Worm (Caenorhabditis elegans) whole organism, L2 larva: Measurements from ENCODE around the gene col-152.

Source experiments
- Y55F3AM.14 ChIP-seq: fragments of 200-800 bp; sonication (Bioruptor generic); optimal IDR thresholded peaks from 2 replicates; lab custom pipeline; 2018; ENCODE audit warnings: mild to moderate bottlenecking, missing genetic modification characterization, missing compliant biosample characterization
- ZK546.5 ChIP-seq: sonication (generic microtip); optimal IDR thresholded peaks from 2 replicates; lab custom pipeline; 2017; ENCODE audit warnings: missing biosample characterization, missing genetic modification characterization
- alr-1 ChIP-seq: fragments of 150-350 bp; optimal IDR thresholded peaks from 2 replicates; lab custom pipeline; 2014; ENCODE audit warnings: missing biosample characterization, missing genetic modification characterization
- aly-2 ChIP-seq: fragments of 150-350 bp; optimal IDR thresholded peaks from 2 replicates; lab custom pipeline; 2014; ENCODE audit warnings: missing biosample characterization, missing genetic modification characterization
- ama-1 ChIP-seq: fragments of 150-350 bp; optimal IDR thresholded peaks from 2 replicates; lab custom pipeline; 2018; ENCODE audit warnings: inconsistent platforms
- blmp-1 ChIP-seq: sonication (generic microtip); optimal IDR thresholded peaks from 2 replicates; lab custom pipeline; 2017; ENCODE audit warnings: missing genetic modification characterization, mild to moderate bottlenecking, missing compliant biosample characterization, antibody characterized with exemption, moderate library complexity; ENCODE audit not compliant: insufficient read depth
- ceh-82 ChIP-seq: fragments of 150-350 bp; optimal IDR thresholded peaks from 2 replicates; lab custom pipeline; 2014; ENCODE audit warnings: missing biosample characterization, missing genetic modification characterization
- elt-1 ChIP-seq: fragments of 150-350 bp; optimal IDR thresholded peaks from 2 replicates; lab custom pipeline; 2014; ENCODE audit warnings: missing biosample characterization, missing genetic modification characterization
- elt-3 ChIP-seq: sonication (generic microtip); optimal IDR thresholded peaks from 2 replicates; lab custom pipeline; 2017; ENCODE audit warnings: missing biosample characterization, missing genetic modification characterization
- fos-1 ChIP-seq: fragments of 150-350 bp; optimal IDR thresholded peaks from 2 replicates; lab custom pipeline; 2014; ENCODE audit warnings: missing biosample characterization, missing genetic modification characterization
- gmeb-1 ChIP-seq: fragments of 150-350 bp; optimal IDR thresholded peaks from 2 replicates; lab custom pipeline; 2014; ENCODE audit warnings: missing biosample characterization, missing genetic modification characterization
- lin-11 ChIP-seq: fragments of 150-350 bp; sonication (generic microtip); optimal IDR thresholded peaks from 2 replicates; lab custom pipeline; 2014; ENCODE audit warnings: missing biosample characterization, missing genetic modification characterization, inconsistent platforms, mixed read lengths
- lin-13 ChIP-seq: fragments of 150-350 bp; optimal IDR thresholded peaks from 2 replicates; lab custom pipeline; 2014; ENCODE audit warnings: missing biosample characterization, missing genetic modification reagents, missing genetic modification characterization
- lin-39 ChIP-seq: fragments of 150-350 bp; optimal IDR thresholded peaks from 2 replicates; lab custom pipeline; 2014; ENCODE audit warnings: missing biosample characterization, missing genetic modification reagents, missing genetic modification characterization
- lsy-2 ChIP-seq, 2 experiments: fragments of 150-350 bp in 1 of 2; sonication (generic microtip) in 1 of 2; optimal IDR thresholded peaks; 2 replicates each; lab custom pipeline; 2014 to 2017; ENCODE audit warnings: missing biosample characterization in 2 of 2, missing genetic modification characterization in 2 of 2
- mbf-1 ChIP-seq: sonication (generic microtip); optimal IDR thresholded peaks from 2 replicates; lab custom pipeline; 2017; ENCODE audit warnings: missing biosample characterization, missing genetic modification characterization
- nhr-11 ChIP-seq: fragments of 150-350 bp; optimal IDR thresholded peaks from 2 replicates; lab custom pipeline; 2014; ENCODE audit warnings: missing biosample characterization, missing genetic modification characterization
- nhr-129 ChIP-seq: fragments of 150-350 bp; optimal IDR thresholded peaks from 2 replicates; lab custom pipeline; 2014; ENCODE audit warnings: missing biosample characterization, missing genetic modification characterization
- nhr-21 ChIP-seq: fragments of 150-350 bp; optimal IDR thresholded peaks from 2 replicates; lab custom pipeline; 2014; ENCODE audit warnings: missing biosample characterization, missing genetic modification characterization
- nhr-237 ChIP-seq: fragments of 150-350 bp; optimal IDR thresholded peaks from 2 replicates; lab custom pipeline; 2014; ENCODE audit warnings: missing biosample characterization, missing genetic modification characterization
- nhr-25 ChIP-seq: fragments of 150-350 bp; sonication (generic microtip); optimal IDR thresholded peaks from 3 replicates; lab custom pipeline; 2014; ENCODE audit warnings: missing biosample characterization, missing genetic modification characterization
- peb-1 ChIP-seq: fragments of 150-350 bp; optimal IDR thresholded peaks from 2 replicates; lab custom pipeline; 2014; ENCODE audit warnings: missing biosample characterization, missing genetic modification characterization
- sem-4 ChIP-seq: fragments of 150-350 bp; optimal IDR thresholded peaks from 2 replicates; lab custom pipeline; 2014; ENCODE audit warnings: missing biosample characterization, missing genetic modification reagents, missing genetic modification characterization
- skn-1 ChIP-seq: sonication (generic microtip); optimal IDR thresholded peaks from 2 replicates; lab custom pipeline; 2017; ENCODE audit warnings: missing biosample characterization, missing genetic modification characterization
- sma-3 ChIP-seq: sonication (generic microtip); optimal IDR thresholded peaks from 2 replicates; lab custom pipeline; 2016; ENCODE audit warnings: missing genetic modification reagents, missing genetic modification characterization, missing compliant biosample characterization
- sma-9 ChIP-seq, 2 experiments: fragments of 150-350 bp in 1 of 2; sonication (generic microtip) in 1 of 2; optimal IDR thresholded peaks; 2 replicates each; lab custom pipeline; 2014 to 2016; ENCODE audit warnings: missing genetic modification characterization in 2 of 2, mild to moderate bottlenecking in 1 of 2, missing biosample characterization in 1 of 2, missing compliant biosample characterization in 1 of 2, missing genetic modification reagents in 1 of 2, moderate library complexity in 1 of 2
- unc-55 ChIP-seq: fragments of 150-350 bp; sonication (generic microtip); optimal IDR thresholded peaks from 3 replicates; lab custom pipeline; 2014; ENCODE audit warnings: missing biosample characterization, missing genetic modification reagents, missing genetic modification characterization
- unc-62 ChIP-seq: fragments of 150-350 bp; optimal IDR thresholded peaks from 2 replicates; lab custom pipeline; 2014; ENCODE audit warnings: missing biosample characterization, missing genetic modification reagents, missing genetic modification characterization
- zag-1 ChIP-seq: fragments of 150-350 bp; optimal IDR thresholded peaks from 2 replicates; lab custom pipeline; 2014; ENCODE audit warnings: missing biosample characterization, missing genetic modification characterization
- ztf-11 ChIP-seq: sonication (generic microtip); optimal IDR thresholded peaks from 2 replicates; lab custom pipeline; 2017; ENCODE audit warnings: missing biosample characterization, missing genetic modification characterization
- ztf-4 ChIP-seq: fragments of 150-350 bp; optimal IDR thresholded peaks from 2 replicates; lab custom pipeline; 2014; ENCODE audit warnings: missing biosample characterization, missing genetic modification characterization

Gene col-152

DNA sequence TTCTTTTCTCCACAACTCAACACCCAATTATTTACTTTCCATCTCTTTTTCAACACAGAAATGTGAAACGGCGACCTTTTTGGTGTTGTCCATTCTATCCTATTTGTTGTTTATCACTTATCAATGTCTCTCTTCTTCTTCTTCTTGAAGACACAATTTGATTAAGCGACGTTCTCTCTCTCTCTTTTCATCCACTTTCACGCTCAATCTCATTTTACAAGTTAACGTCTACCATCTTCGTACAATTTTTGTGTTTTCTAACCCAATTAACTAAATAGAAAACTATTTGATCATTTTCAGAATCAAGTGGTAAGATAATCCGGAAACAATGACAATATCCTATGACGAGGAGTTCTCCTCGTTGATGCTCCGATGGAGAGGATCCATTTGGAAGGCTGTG lies 3.0 kb upstream of the col-152 start, which contains the start of gene best-14:
Gene best-14, plus strand, starts transcription at position 301 of the 400 bp plus-strand sequence.
- TF ChIP-seq elt-1 (tag; lab: Kevin White, UChicago) (no peak), lin-39 (tag; lab: Kevin White, UChicago) (no peak), ama-1 (lab: Kevin White, UChicago) (no peak), nhr-11 (no peak), nhr-129 (tag; lab: Kevin White, UChicago) (no peak), nhr-21 (no peak), mbf-1 (no peak), sem-4 (tag; lab: Kevin White, UChicago) (no peak), nhr-237 (no peak), lin-11 (tag; lab: Kevin White, UChicago) (no peak), gmeb-1 (no peak)

DNA sequence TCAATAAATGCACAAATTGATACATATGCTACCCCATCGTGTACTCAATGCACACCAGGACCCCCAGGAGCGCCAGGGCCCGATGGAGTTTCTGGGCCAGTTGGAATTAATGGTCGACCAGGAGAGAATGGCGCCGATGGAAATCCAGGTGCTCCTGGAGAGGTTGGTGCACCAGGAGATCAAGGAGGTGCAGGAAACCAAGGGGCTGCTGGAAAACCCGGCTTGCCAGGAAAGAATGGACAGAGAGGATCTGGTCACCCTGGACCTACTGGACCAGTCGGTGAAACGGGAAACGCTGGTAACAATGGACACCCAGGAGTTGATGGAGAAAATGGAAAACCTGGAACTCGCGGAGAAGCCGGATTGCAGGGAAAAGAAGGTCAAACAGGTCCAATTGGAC lies 911 bp downstream of the col-152 start:
- TF ChIP-seq peb-1 (tag; lab: Kevin White, UChicago) (no peak), fos-1 (tag; lab: Kevin White, UChicago) (no peak), ceh-82 (no peak), unc-55 (GFP tag; lab: Kevin White, UChicago) (no peak)

DNA sequence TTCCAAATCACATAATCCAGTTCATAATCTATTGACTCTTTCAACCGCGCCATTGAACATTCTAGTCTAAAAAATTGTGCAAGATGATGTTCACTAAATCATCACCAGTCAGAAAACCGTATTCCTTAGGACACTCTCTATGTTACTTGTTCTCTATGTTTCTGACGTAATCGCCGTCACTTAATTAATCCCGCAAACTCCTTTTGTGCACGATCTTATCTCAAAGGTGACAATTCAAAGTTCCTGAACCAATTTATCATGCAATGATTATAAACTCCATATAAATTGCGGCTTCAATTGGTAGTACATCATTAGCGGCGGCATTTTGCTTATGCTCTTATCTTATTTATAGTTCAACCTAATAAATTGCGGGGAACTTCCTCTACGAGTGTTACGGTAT lies 2.1 kb downstream of the col-152 start:
- TF ChIP-seq alr-1 (tag; lab: Kevin White, UChicago) (no peak), nhr-129 (tag; lab: Kevin White, UChicago) (no peak), lsy-2 (tag; optimal IDR thresholded peaks at IDR 0.05; lab: Kevin White, UChicago) (no peak), unc-62 (GFP tag; lab: Kevin White, UChicago) (no peak), mbf-1 (no peak), Y55F3AM.14 (GFP tag; lab: Kevin White, UChicago) (no peak), skn-1 (tag; lab: Kevin White, UChicago) (no peak), ztf-11 (no peak), unc-55 (GFP tag; lab: Kevin White, UChicago) (no peak), lin-39 (tag; lab: Kevin White, UChicago) (no peak)

DNA sequence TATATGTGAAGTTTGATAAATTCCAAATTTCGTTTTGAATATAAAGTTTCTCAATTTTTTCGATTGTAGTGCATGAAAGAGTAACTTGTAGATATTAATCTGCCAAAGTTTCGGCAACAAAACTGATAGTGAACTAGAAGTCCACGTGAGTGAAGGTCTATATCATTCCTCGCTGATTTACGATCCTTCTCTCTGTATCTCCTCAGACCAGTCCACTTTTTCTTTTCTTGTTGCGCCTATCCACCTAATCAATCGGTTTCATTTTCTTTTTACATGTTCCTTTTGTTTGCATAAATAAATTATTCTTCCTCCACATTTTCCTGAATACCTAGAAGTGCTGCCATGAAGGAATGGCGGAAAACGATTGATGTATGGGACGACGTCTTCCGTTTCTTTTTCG lies 3.4 kb downstream of the col-152 start:
- no peak for TF ChIP-seq lin-11 (tag; lab: Kevin White, UChicago)
- peak; percentile 17 for TF ChIP-seq blmp-1
- no peak for TF ChIP-seq unc-55 (GFP tag; lab: Kevin White, UChicago)
- no peak for TF ChIP-seq peb-1 (tag; lab: Kevin White, UChicago)
- no peak for TF ChIP-seq aly-2
- TF ChIP-seq nhr-237: no peak
- TF ChIP-seq ama-1 (lab: Kevin White, UChicago): no peak

DNA sequence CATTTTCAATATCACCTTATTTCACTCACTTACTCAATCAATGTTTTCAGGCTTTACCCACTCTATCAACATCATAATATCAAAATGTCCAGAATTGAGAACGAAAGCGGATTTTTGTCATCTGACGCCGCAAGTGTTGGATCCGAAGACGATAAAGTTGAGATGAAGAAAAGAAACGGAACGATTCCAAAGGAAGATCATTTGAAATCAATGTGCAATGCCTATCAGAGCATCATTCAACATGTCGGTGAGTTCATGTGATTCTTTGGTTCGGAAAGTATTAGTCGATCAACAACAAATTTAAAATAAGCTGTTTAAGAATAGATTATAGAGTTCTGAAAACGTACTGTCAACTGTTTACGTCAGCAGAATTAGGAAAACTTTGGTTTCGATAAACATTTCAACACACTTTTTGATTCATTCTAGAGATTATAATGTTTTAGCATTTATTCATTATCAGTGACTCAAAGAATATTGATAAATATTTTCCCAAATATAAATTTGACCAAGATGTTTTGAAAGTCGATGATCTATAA lies 4.2 kb downstream of the col-152 start, which contains the start of gene cat-4:
Gene cat-4, plus strand, starts transcription at position 51 of the 536 bp plus-strand sequence.
- no peak for TF ChIP-seq ZK546.5
- TF ChIP-seq gmeb-1: peak; percentile 19
- no peak for TF ChIP-seq zag-1 (tag; lab: Kevin White, UChicago)
- TF ChIP-seq elt-3 (tag; lab: Kevin White, UChicago): no peak
- TF ChIP-seq sem-4 (tag; lab: Kevin White, UChicago): no peak
- TF ChIP-seq ztf-4 (tag; lab: Kevin White, UChicago): no peak
- no peak for TF ChIP-seq ama-1 (lab: Kevin White, UChicago)
- no peak for TF ChIP-seq elt-1 (tag; lab: Kevin White, UChicago)
- no peak for TF ChIP-seq peb-1 (tag; lab: Kevin White, UChicago)
- TF ChIP-seq nhr-21: no peak
- peak; percentile 50 for TF ChIP-seq sma-9 (GFP tag; optimal IDR thresholded peaks at IDR 0.05; lab: Kevin White, UChicago)
- no peak for TF ChIP-seq sma-9 (tag; optimal IDR thresholded peaks at IDR 0.05; lab: Kevin White, UChicago)
- no peak for TF ChIP-seq nhr-25

DNA sequence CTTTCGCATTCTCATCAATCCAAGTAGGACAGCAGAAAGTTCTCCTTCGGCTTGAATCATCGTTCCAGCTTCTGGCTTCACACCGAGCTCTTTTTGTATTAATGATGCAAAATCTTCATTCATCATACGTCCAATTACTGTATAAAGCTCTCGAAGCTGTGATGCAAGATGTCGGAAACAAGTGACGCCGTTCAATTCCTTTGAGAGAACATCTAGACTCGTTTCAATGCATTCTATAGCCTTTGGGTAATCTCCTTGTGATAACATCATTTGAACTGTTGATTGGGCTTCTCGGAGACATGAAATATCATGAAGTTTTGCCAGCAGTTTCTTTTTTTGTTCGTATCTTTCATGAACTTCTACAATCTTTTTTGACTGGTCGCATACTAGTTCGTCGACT lies 7.8 kb downstream of the col-152 start:
- TF ChIP-seq ztf-4 (tag; lab: Kevin White, UChicago) (no peak), peb-1 (tag; lab: Kevin White, UChicago) (no peak), nhr-11 (no peak)

DNA sequence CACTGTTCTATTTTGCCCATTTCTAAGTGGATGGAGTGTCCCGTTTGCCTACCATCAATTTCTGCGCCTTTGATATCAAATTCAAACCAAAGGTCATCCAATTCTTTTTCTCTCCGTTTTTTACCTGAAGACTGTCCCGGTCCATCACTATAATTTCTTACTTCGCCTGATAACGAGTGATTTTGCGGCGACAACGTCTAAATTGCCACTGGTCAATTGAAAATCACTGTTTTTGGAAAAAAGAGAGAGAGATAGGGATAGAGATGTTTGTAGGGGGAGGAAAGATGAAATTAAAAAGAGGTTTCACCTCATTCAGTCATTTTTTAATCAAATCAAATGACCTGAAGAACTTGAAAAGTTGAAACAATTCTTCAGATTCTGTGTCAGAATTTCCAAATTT lies 10.8 kb downstream of the col-152 start:
- TF ChIP-seq sma-3 (GFP tag; lab: Kevin White, UChicago): peak; percentile 21
- TF ChIP-seq lin-13: no peak
